Worm (Caenorhabditis elegans) whole organism, L3 larva: Measurements from ENCODE around the gene T05C12.4.

Experiments
- R02D3.7 ChIP-seq: fragments of 150-350 bp; optimal IDR thresholded peaks from 2 replicates; lab custom pipeline; 2014; ENCODE audit warnings: missing biosample characterization, missing genetic modification characterization
- ceh-9 ChIP-seq: sonication (generic microtip); optimal IDR thresholded peaks from 2 replicates; lab custom pipeline; 2018; ENCODE audit warnings: missing biosample characterization, missing genetic modification characterization
- egl-27 ChIP-seq: sonication (generic microtip); optimal IDR thresholded peaks from 4 replicates; lab custom pipeline; 2017; ENCODE audit warnings: missing biosample characterization, missing genetic modification reagents, missing genetic modification characterization
- hmg-11 ChIP-seq: sonication (generic microtip); optimal IDR thresholded peaks from 2 replicates; lab custom pipeline; 2016; ENCODE audit warnings: missing genetic modification characterization, missing compliant biosample characterization
- nhr-12 ChIP-seq: fragments of 150-350 bp; optimal IDR thresholded peaks from 2 replicates; lab custom pipeline; 2014; ENCODE audit warnings: missing biosample characterization, missing genetic modification characterization
- nhr-25 ChIP-seq: sonication (generic microtip); optimal IDR thresholded peaks from 2 replicates; lab custom pipeline; 2017; ENCODE audit warnings: missing biosample characterization, missing genetic modification characterization
- pha-4 ChIP-seq: fragments of 150-350 bp; optimal IDR thresholded peaks from 2 replicates; lab custom pipeline; 2014; ENCODE audit warnings: missing biosample characterization, missing genetic modification reagents, missing genetic modification characterization
- tbx-2 ChIP-seq: sonication (generic microtip); optimal IDR thresholded peaks from 2 replicates; lab custom pipeline; 2016; ENCODE audit warnings: mild to moderate bottlenecking, missing genetic modification characterization, missing compliant biosample characterization
- ztf-11 ChIP-seq: fragments of 150-350 bp; optimal IDR thresholded peaks from 2 replicates; lab custom pipeline; 2014; ENCODE audit warnings: missing biosample characterization, missing genetic modification characterization
- ztf-4 ChIP-seq: fragments of 150-350 bp; optimal IDR thresholded peaks from 2 replicates; lab custom pipeline; 2014; ENCODE audit warnings: missing biosample characterization, missing genetic modification characterization

ce11 chrII:8187516-8187915, 7.3 kb upstream of the T05C12.4 start:
- TF ChIP-seq nhr-25 (tag; lab: Kevin White, UChicago) = peak; percentile 24
- no peak for TF ChIP-seq ztf-11
- TF ChIP-seq hmg-11 (tag; lab: Kevin White, UChicago) = no peak
- TF ChIP-seq ceh-9 (tag; lab: Kevin White, UChicago) = no peak
- TF ChIP-seq R02D3.7 (tag; lab: Kevin White, UChicago) = no peak
- TF ChIP-seq pha-4 (tag; lab: Kevin White, UChicago) = no peak
- TF ChIP-seq egl-27 (tag; lab: Kevin White, UChicago) = no peak
- no peak for TF ChIP-seq tbx-2 (tag; lab: Kevin White, UChicago)
- TF ChIP-seq nhr-12 (tag; lab: Kevin White, UChicago) = no peak
- TF ChIP-seq ztf-4 = no peak
